Worm (Caenorhabditis elegans) whole organism, L2 larva: Measurements from ENCODE around the gene gnrr-2.
A peak's percentile ranks its signal among the peaks of the same experiment; 100 is the strongest.

Experiments used
- C34F6.9 ChIP-seq: fragments of 150-350 bp; optimal IDR thresholded peaks from 2 replicates; lab custom pipeline; 2014; ENCODE audit warnings: missing biosample characterization, missing genetic modification characterization
- R02D3.7 ChIP-seq: fragments of 150-350 bp; optimal IDR thresholded peaks from 2 replicates; lab custom pipeline; 2014; ENCODE audit warnings: missing biosample characterization, missing genetic modification characterization
- Y55F3AM.14 ChIP-seq: fragments of 200-800 bp; sonication (Bioruptor generic); optimal IDR thresholded peaks from 2 replicates; lab custom pipeline; 2018; ENCODE audit warnings: mild to moderate bottlenecking, missing genetic modification characterization, missing compliant biosample characterization
- alr-1 ChIP-seq: fragments of 150-350 bp; optimal IDR thresholded peaks from 2 replicates; lab custom pipeline; 2014; ENCODE audit warnings: missing biosample characterization, missing genetic modification characterization
- aly-2 ChIP-seq: fragments of 150-350 bp; optimal IDR thresholded peaks from 2 replicates; lab custom pipeline; 2014; ENCODE audit warnings: missing biosample characterization, missing genetic modification characterization
- ama-1 ChIP-seq: fragments of 150-350 bp; optimal IDR thresholded peaks from 2 replicates; lab custom pipeline; 2018; ENCODE audit warnings: inconsistent platforms
- blmp-1 ChIP-seq: sonication (generic microtip); optimal IDR thresholded peaks from 2 replicates; lab custom pipeline; 2017; ENCODE audit warnings: missing genetic modification characterization, mild to moderate bottlenecking, missing compliant biosample characterization, antibody characterized with exemption, moderate library complexity; ENCODE audit not compliant: insufficient read depth
- ceh-16 ChIP-seq: fragments of 150-350 bp; optimal IDR thresholded peaks from 2 replicates; lab custom pipeline; 2014; ENCODE audit warnings: missing biosample characterization, missing genetic modification characterization
- ceh-82 ChIP-seq: fragments of 150-350 bp; optimal IDR thresholded peaks from 2 replicates; lab custom pipeline; 2014; ENCODE audit warnings: missing biosample characterization, missing genetic modification characterization
- crh-2 ChIP-seq: sonication (generic microtip); optimal IDR thresholded peaks from 2 replicates; lab custom pipeline; 2017; ENCODE audit warnings: missing biosample characterization, missing genetic modification characterization
- dmd-4 ChIP-seq: sonication (generic microtip); optimal IDR thresholded peaks from 2 replicates; lab custom pipeline; 2017; ENCODE audit warnings: missing biosample characterization, missing genetic modification characterization
- egl-27 ChIP-seq: sonication (generic microtip); optimal IDR thresholded peaks from 3 replicates; lab custom pipeline; 2017; ENCODE audit warnings: missing biosample characterization, missing genetic modification reagents, missing genetic modification characterization
- elt-1 ChIP-seq: fragments of 150-350 bp; optimal IDR thresholded peaks from 2 replicates; lab custom pipeline; 2014; ENCODE audit warnings: missing biosample characterization, missing genetic modification characterization
- lin-11 ChIP-seq: fragments of 150-350 bp; sonication (generic microtip); optimal IDR thresholded peaks from 2 replicates; lab custom pipeline; 2014; ENCODE audit warnings: missing biosample characterization, missing genetic modification characterization, inconsistent platforms, mixed read lengths
- lin-39 ChIP-seq: fragments of 150-350 bp; optimal IDR thresholded peaks from 2 replicates; lab custom pipeline; 2014; ENCODE audit warnings: missing biosample characterization, missing genetic modification reagents, missing genetic modification characterization
- lsy-2 ChIP-seq, 2 experiments: fragments of 150-350 bp in 1 of 2; sonication (generic microtip) in 1 of 2; optimal IDR thresholded peaks; 2 replicates each; lab custom pipeline; 2014 to 2017; ENCODE audit warnings: missing biosample characterization in 2 of 2, missing genetic modification characterization in 2 of 2
- mab-5 ChIP-seq: fragments of 150-350 bp; optimal IDR thresholded peaks from 2 replicates; lab custom pipeline; 2014; ENCODE audit warnings: missing biosample characterization, missing genetic modification characterization
- nhr-10 ChIP-seq: sonication (generic microtip); optimal IDR thresholded peaks from 2 replicates; lab custom pipeline; 2017; ENCODE audit warnings: missing biosample characterization, missing genetic modification characterization
- nhr-11 ChIP-seq: fragments of 150-350 bp; optimal IDR thresholded peaks from 2 replicates; lab custom pipeline; 2014; ENCODE audit warnings: missing biosample characterization, missing genetic modification characterization
- nhr-12 ChIP-seq: fragments of 150-350 bp; optimal IDR thresholded peaks from 2 replicates; lab custom pipeline; 2014; ENCODE audit warnings: missing biosample characterization, missing genetic modification characterization
- nhr-129 ChIP-seq: fragments of 150-350 bp; optimal IDR thresholded peaks from 2 replicates; lab custom pipeline; 2014; ENCODE audit warnings: missing biosample characterization, missing genetic modification characterization
- nhr-21 ChIP-seq: fragments of 150-350 bp; optimal IDR thresholded peaks from 2 replicates; lab custom pipeline; 2014; ENCODE audit warnings: missing biosample characterization, missing genetic modification characterization
- nhr-23 ChIP-seq: fragments of 150-350 bp; optimal IDR thresholded peaks from 2 replicates; lab custom pipeline; 2014; ENCODE audit warnings: missing biosample characterization, missing genetic modification reagents, missing genetic modification characterization
- nhr-6 ChIP-seq: fragments of 150-350 bp; optimal IDR thresholded peaks from 2 replicates; lab custom pipeline; 2014; ENCODE audit warnings: missing biosample characterization, missing genetic modification characterization
- nhr-77 ChIP-seq: fragments of 150-350 bp; optimal IDR thresholded peaks from 2 replicates; lab custom pipeline; 2014; ENCODE audit warnings: missing biosample characterization, missing genetic modification characterization
- peb-1 ChIP-seq: fragments of 150-350 bp; optimal IDR thresholded peaks from 2 replicates; lab custom pipeline; 2014; ENCODE audit warnings: missing biosample characterization, missing genetic modification characterization
- skn-1 ChIP-seq: sonication (generic microtip); optimal IDR thresholded peaks from 2 replicates; lab custom pipeline; 2017; ENCODE audit warnings: missing biosample characterization, missing genetic modification characterization
- sma-3 ChIP-seq: sonication (generic microtip); optimal IDR thresholded peaks from 2 replicates; lab custom pipeline; 2016; ENCODE audit warnings: missing genetic modification reagents, missing genetic modification characterization, missing compliant biosample characterization
- sma-9 ChIP-seq, 2 experiments: fragments of 150-350 bp in 1 of 2; sonication (generic microtip) in 1 of 2; optimal IDR thresholded peaks; 2 replicates each; lab custom pipeline; 2014 to 2016; ENCODE audit warnings: missing genetic modification characterization in 2 of 2, mild to moderate bottlenecking in 1 of 2, missing biosample characterization in 1 of 2, missing compliant biosample characterization in 1 of 2, missing genetic modification reagents in 1 of 2, moderate library complexity in 1 of 2
- snpc-4 ChIP-seq: fragments of 150-350 bp; optimal IDR thresholded peaks from 2 replicates; lab custom pipeline; 2014; ENCODE audit warnings: missing biosample characterization, missing genetic modification characterization
- unc-39 ChIP-seq: fragments of 150-350 bp; optimal IDR thresholded peaks from 2 replicates; lab custom pipeline; 2014; ENCODE audit warnings: missing biosample characterization, missing genetic modification characterization
- zag-1 ChIP-seq: fragments of 150-350 bp; optimal IDR thresholded peaks from 2 replicates; lab custom pipeline; 2014; ENCODE audit warnings: missing biosample characterization, missing genetic modification characterization
- ztf-1 ChIP-seq: fragments of 200-800 bp; sonication (Bioruptor generic); conservative IDR thresholded peaks from 2 replicates; pipeline ENCODE4 v1.3.6; 2022; ENCODE audit warnings: missing genetic modification characterization, missing compliant biosample characterization
- ztf-11 ChIP-seq: sonication (generic microtip); optimal IDR thresholded peaks from 2 replicates; lab custom pipeline; 2017; ENCODE audit warnings: missing biosample characterization, missing genetic modification characterization

gnrr-2 gene

DNA sequence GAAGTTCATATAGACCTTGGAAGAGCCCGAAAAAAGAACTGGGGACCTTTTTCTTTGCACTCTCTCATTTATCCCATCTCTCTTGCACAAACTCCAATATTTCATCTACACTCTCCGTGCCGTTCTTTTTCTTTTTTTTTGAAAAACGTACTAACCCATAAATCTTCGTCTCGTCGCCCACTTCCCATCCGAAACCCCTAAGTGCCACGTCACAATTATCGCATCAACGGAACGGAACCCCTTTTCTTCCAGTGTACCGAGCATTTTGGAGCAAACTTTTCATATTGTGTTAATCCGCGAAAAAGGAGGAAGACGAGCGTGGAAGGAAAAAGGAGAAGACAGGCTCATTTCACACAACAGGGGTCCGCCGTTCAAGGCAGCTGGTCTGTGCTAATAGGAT, 39.5 kb upstream of the gnrr-2 start:
- TF ChIP-seq sma-9 (GFP tag; optimal IDR thresholded peaks at IDR 0.05; lab: Kevin White, UChicago) (no peak), sma-9 (tag; optimal IDR thresholded peaks at IDR 0.05; lab: Kevin White, UChicago) (no peak), nhr-12 (tag; lab: Kevin White, UChicago) (no peak), R02D3.7 (tag; lab: Kevin White, UChicago) (no peak), peb-1 (tag; lab: Kevin White, UChicago) (no peak), nhr-11 (tag; lab: Kevin White, UChicago) (no peak), Y55F3AM.14 (GFP tag; lab: Kevin White, UChicago) (no peak), skn-1 (tag; lab: Kevin White, UChicago) (no peak), egl-27 (tag; lab: Kevin White, UChicago) (no peak), zag-1 (tag; lab: Kevin White, UChicago) (peak; percentile 4), crh-2 (peak; percentile 63), lin-39 (tag; lab: Kevin White, UChicago) (no peak), mab-5 (tag; lab: Kevin White, UChicago) (peak; percentile 45), unc-39 (tag; lab: Kevin White, UChicago) (no peak), nhr-10 (no peak), dmd-4 (no peak)

DNA sequence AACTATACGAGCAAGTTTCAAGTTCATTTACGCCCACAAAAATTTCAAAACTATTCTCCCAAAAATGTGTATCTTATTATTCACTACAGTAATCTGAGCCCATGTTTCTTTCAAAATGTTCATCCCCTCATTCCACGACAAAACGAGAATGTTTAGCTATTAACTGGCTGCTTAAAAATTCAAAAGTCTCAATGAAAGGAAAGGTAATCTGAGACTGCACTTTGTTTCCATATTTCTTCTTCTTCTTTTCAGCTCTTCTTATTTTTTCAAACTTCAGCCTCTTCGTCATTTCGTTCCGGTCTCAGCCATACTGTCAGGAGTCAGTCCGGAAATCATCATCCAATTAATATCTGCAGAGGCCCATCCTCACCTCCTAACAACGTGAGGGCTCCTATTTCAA, 36.1 kb upstream of the gnrr-2 start, which contains the start of gene unc-39:
TSS of gene unc-39 (plus strand) at position 301 of the 400 bp plus-strand sequence.
- TF ChIP-seq lin-11 (tag; lab: Kevin White, UChicago): no peak
- no peak for TF ChIP-seq lsy-2 (tag; optimal IDR thresholded peaks at IDR 0.05; lab: Kevin White, UChicago)
- TF ChIP-seq C34F6.9 (tag; lab: Kevin White, UChicago): no peak
- TF ChIP-seq sma-3 (GFP tag; lab: Kevin White, UChicago): no peak
- TF ChIP-seq skn-1 (tag; lab: Kevin White, UChicago): no peak
- TF ChIP-seq crh-2: no peak

DNA sequence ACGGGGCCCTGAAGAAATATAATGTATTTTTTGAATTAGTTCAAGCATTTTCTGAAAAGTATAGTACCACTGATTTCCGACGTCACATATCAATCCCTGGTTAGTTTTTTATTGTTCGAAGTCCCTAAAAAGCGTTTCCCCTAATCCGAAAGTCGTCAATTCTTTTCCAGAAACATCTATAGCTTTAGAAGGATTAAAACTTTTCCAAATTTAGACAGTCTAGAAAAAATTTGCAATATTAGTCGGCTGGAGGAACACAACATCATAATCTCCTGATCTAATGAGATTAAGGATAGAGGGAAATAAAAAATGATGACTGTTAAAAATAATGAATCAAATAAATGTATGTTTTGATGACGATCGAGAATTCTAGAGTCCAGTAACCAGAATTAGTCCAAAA, 30.8 kb upstream of the gnrr-2 start:
- no peak for TF ChIP-seq mab-5 (tag; lab: Kevin White, UChicago)
- TF ChIP-seq nhr-129 (tag; lab: Kevin White, UChicago): no peak
- TF ChIP-seq dmd-4: no peak
- no peak for TF ChIP-seq elt-1 (tag; lab: Kevin White, UChicago)
- TF ChIP-seq nhr-6 (tag; lab: Kevin White, UChicago): no peak
- no peak for TF ChIP-seq ama-1
- no peak for TF ChIP-seq Y55F3AM.14 (GFP tag; lab: Kevin White, UChicago)
- TF ChIP-seq ztf-11: no peak
- no peak for TF ChIP-seq unc-39 (tag; lab: Kevin White, UChicago)
- TF ChIP-seq blmp-1 (tag; lab: Kevin White, UChicago): no peak
- TF ChIP-seq nhr-77 (tag; lab: Kevin White, UChicago): no peak
- no peak for TF ChIP-seq ceh-16
- no peak for TF ChIP-seq nhr-21 (tag; lab: Kevin White, UChicago)
- no peak for TF ChIP-seq nhr-23 (tag; lab: Kevin White, UChicago)
- no peak for TF ChIP-seq lsy-2 (tag; optimal IDR thresholded peaks at IDR 0.05; lab: Kevin White, UChicago)

DNA sequence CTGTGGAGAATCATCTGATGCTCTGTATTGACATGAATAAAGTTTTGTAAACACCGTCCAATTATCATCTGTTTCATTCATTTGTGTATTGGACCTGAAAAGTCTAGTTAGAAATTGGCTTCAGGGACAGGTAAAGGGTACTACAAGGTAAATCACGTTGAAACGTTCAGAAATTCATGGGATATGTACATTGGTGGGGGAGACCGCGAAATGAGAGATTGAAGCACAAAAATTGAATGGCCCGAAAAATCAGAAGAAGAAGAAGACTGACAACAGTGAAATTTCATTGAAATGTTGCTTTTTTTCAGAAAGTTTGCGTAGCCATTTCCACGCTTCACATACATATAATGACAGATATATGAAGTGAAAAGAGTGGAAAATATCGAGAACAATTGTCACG, 29.9 kb upstream of the gnrr-2 start, which contains the start of gene npr-43:
TSS of gene npr-43 (minus strand) at position 101 of the 400 bp plus-strand sequence.
- TF ChIP-seq lin-11 (tag; lab: Kevin White, UChicago): no peak
- no peak for TF ChIP-seq peb-1 (tag; lab: Kevin White, UChicago)
- TF ChIP-seq snpc-4 (tag; lab: Kevin White, UChicago): no peak
- no peak for TF ChIP-seq ztf-1
- TF ChIP-seq sma-9 (GFP tag; optimal IDR thresholded peaks at IDR 0.05; lab: Kevin White, UChicago): no peak
- TF ChIP-seq sma-9 (tag; optimal IDR thresholded peaks at IDR 0.05; lab: Kevin White, UChicago): no peak
- no peak for TF ChIP-seq sma-3 (GFP tag; lab: Kevin White, UChicago)
- TF ChIP-seq nhr-6 (tag; lab: Kevin White, UChicago): no peak
- no peak for TF ChIP-seq Y55F3AM.14 (GFP tag; lab: Kevin White, UChicago)
- TF ChIP-seq aly-2: no peak
- TF ChIP-seq R02D3.7 (tag; lab: Kevin White, UChicago): no peak

DNA sequence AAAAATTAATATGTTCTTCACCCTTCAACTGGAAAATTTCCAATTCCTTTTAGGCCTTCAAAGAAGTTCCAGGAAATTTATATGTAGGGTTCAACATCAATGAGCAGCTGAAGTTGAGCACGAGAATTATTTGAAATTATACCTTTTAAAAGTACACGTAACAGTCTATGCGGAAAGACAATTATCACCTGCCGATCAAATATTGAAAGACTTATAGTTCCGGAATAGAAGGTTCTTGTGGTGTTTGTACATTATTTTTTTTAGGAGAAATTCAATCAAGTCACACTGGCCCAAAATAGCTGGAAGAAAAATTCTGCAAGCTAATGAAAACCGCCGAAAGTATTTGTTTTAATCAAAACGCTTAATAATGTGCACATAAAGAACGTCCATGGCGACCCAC, 28.6 kb upstream of the gnrr-2 start:
- TF ChIP-seq ceh-82 (tag; lab: Kevin White, UChicago) (no peak), alr-1 (tag; lab: Kevin White, UChicago) (no peak)
